Fruit fly (Drosophila melanogaster): ENCODE results near the gene CG32512.

DNA sequence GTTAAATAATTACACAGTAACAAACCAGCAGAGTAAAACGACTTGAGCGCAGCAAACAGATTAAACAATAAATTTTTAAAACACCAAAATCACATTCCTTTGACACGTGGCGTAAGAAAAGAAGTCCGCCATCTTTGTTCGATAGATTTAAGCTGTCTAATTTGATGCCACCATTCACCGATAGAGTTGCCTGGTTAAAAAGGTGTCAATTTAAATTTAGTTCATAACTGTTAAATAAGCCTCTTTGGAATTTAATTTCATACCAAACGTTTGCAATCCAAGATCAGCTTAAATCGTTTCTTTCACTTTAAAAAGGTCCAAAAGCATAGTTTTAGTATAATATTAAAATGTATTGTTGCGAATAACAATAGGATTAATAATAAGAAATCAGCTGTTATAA lies 34.8 kb upstream of the CG32512 start, which contains the start of gene CG15446:
- TF ChIP-seq acj6 (GFP tag; optimal IDR thresholded peaks at IDR 0.05) (no peak), Sox102F (GFP tag; optimal IDR thresholded peaks at IDR 0.05) (no peak), Met (GFP tag; optimal IDR thresholded peaks at IDR 0.05) (no peak), fkh (GFP tag; optimal IDR thresholded peaks at IDR 0.05) (no peak), CG32006 (GFP tag; optimal IDR thresholded peaks at IDR 0.05) (no peak), Eip78C (GFP tag) (no peak)

All from whole organism, prepupa.